Fruit fly (Drosophila melanogaster): ENCODE measurements around the gene TBC1D23.

TBC1D23 gene

DNA sequence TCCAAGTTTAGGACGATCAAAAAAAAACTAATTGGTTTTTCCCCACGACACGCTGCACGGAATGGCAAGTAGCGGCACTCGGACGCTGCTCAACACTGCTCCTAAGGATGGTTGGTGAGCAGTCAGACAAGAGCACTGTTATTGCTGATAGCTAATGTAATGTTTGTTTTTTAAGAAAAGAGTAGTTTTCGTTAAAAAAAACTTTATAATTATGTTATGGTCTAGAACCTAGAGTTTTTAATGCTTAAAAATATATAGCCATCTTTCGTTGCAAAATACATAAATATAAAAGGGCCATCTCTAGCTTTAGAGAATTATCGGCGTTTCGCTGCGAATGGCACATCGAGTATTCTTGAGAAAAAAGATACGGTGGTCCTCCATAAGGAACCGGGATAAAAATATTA lies 43.6 kb downstream of the TBC1D23 start, which contains the start of the genes Charon and CG4887 (continued):
- TF ChIP-seq CG6791 (GFP tag; IDR thresholded peaks at IDR 0.05; ENCODE audit: partially characterized antibody): 0 out of 3 replicates have a peak, but pooled peaks have one; percentile 37
- peak; percentile 67 for TF ChIP-seq CG9437 (GFP tag; optimal IDR thresholded peaks at IDR 0.05)
- TF ChIP-seq gsb-n (tag; optimal IDR thresholded peaks at IDR 0.05): no peak
- TF ChIP-seq Xrp1 (GFP tag; IDR thresholded peaks at IDR 0.05): peak; percentile 86
- peak; percentile 81 for TF ChIP-seq Camta (GFP tag; optimal IDR thresholded peaks at IDR 0.05)
- peak; percentile 77 for TF ChIP-seq CG10462 (GFP tag; optimal IDR thresholded peaks at IDR 0.05)
- peak; percentile 43 for TF ChIP-seq CG17802 (tag; optimal IDR thresholded peaks at IDR 0.05)
- no peak for TF ChIP-seq CG43689 (GFP tag; IDR thresholded peaks at IDR 0.05)
- peak; percentile 82 for TF ChIP-seq CG4404 (GFP tag; IDR thresholded peaks at IDR 0.05)
- TF ChIP-seq CG7556 (GFP tag; optimal IDR thresholded peaks at IDR 0.05): no peak
- TF ChIP-seq tup (GFP tag; optimal IDR thresholded peaks at IDR 0.05): peak; percentile 35
- TF ChIP-seq pho (GFP tag; optimal IDR thresholded peaks at IDR 0.05): peak; percentile 89
- peak; percentile 55; the same call in 1 of the 3 replicates for TF ChIP-seq gce (GFP tag; IDR thresholded peaks at IDR 0.05)
- no peak for TF ChIP-seq CG18764 (GFP tag; optimal IDR thresholded peaks at IDR 0.05)
- TF ChIP-seq D19A (tag; optimal IDR thresholded peaks at IDR 0.05): no peak
- TF ChIP-seq ro (GFP tag; IDR thresholded peaks at IDR 0.05): peak; percentile 68
- TF ChIP-seq Dref (GFP tag; IDR thresholded peaks at IDR 0.05): peak; percentile 55
- TF ChIP-seq sisA (GFP tag; IDR thresholded peaks at IDR 0.05): peak; percentile 87
- peak; percentile 71 for TF ChIP-seq CG12942 (GFP tag; optimal IDR thresholded peaks at IDR 0.05)
- TF ChIP-seq org-1 (GFP tag; optimal IDR thresholded peaks at IDR 0.05): peak; percentile 51
- TF ChIP-seq CG32767 (GFP tag; IDR thresholded peaks at IDR 0.05): peak; percentile 49; the same call in 1 of the 2 replicates
- no peak for TF ChIP-seq CG2199 (GFP tag; IDR thresholded peaks at IDR 0.05)
- peak; percentile 64 for TF ChIP-seq CG4730 (GFP tag; IDR thresholded peaks at IDR 0.05)
- TF ChIP-seq sr (GFP tag; IDR thresholded peaks at IDR 0.05): no peak
- peak; percentile 88 for TF ChIP-seq CG12391 (tag; optimal IDR thresholded peaks at IDR 0.05)
- peak; percentile 53 for TF ChIP-seq repo (GFP tag; optimal IDR thresholded peaks at IDR 0.05)
- peak; percentile 86 for TF ChIP-seq vvl (GFP tag; IDR thresholded peaks at IDR 0.05)
- peak; percentile 65; the same call in 2 of the 3 replicates for TF ChIP-seq Doc3 (GFP tag; IDR thresholded peaks at IDR 0.05; ENCODE audit: partially characterized antibody)
- TF ChIP-seq jing (GFP tag; optimal IDR thresholded peaks at IDR 0.05): no peak
- TF ChIP-seq disco-r (GFP tag; optimal IDR thresholded peaks at IDR 0.05): peak; percentile 48
- TF ChIP-seq CG14860 (GFP tag; IDR thresholded peaks at IDR 0.05; ENCODE audit: partially characterized antibody): peak; percentile 34; the same call in 1 of the 3 replicates
- TF ChIP-seq CG15696 (tag; optimal IDR thresholded peaks at IDR 0.05): peak; percentile 87
- peak; percentile 5 for TF ChIP-seq CG6854 (GFP tag; optimal IDR thresholded peaks at IDR 0.05)
- TF ChIP-seq D (optimal IDR thresholded peaks at IDR 0.05): no peak
- no peak for TF ChIP-seq D (GFP tag; optimal IDR thresholded peaks at IDR 0.05)
- TF ChIP-seq run (tag; optimal IDR thresholded peaks at IDR 0.05): no peak
- TF ChIP-seq Optix (GFP tag; IDR thresholded peaks at IDR 0.05): peak; percentile 32; the same call in 1 of the 3 replicates
- no peak for TF ChIP-seq hb (GFP tag; IDR thresholded peaks at IDR 0.05; ENCODE audit: partially characterized antibody)
- peak; percentile 75 for TF ChIP-seq Atf6 (GFP tag; IDR thresholded peaks at IDR 0.05)
- TF ChIP-seq danr (GFP tag; IDR thresholded peaks at IDR 0.05): peak; percentile 62; the same call in 1 of the 2 replicates
- peak; percentile 61 for TF ChIP-seq ewg (GFP tag; optimal IDR thresholded peaks at IDR 0.05)
- peak; percentile 93 for TF ChIP-seq lilli (GFP tag; optimal IDR thresholded peaks at IDR 0.05)
- peak; percentile 74 for TF ChIP-seq ase (GFP tag; IDR thresholded peaks at IDR 0.05)
- peak; percentile 89 for TF ChIP-seq Sin3A (optimal IDR thresholded peaks at IDR 0.05)
- peak; percentile 59 for TF ChIP-seq NC2α (GFP tag; optimal IDR thresholded peaks at IDR 0.05)
- TF ChIP-seq CG11560 (tag; IDR thresholded peaks at IDR 0.05): peak; percentile 74; the same call in 2 of the 3 replicates
- no peak for TF ChIP-seq br (optimal IDR thresholded peaks at IDR 0.05)
- TF ChIP-seq rib (GFP tag; IDR thresholded peaks at IDR 0.05): peak; percentile 66
- TF ChIP-seq vnd (GFP tag; IDR thresholded peaks at IDR 0.05; ENCODE audit: partially characterized antibody): peak; percentile 68
- TF ChIP-seq Ada2b (GFP tag; IDR thresholded peaks at IDR 0.05): peak; percentile 65
- TF ChIP-seq NFAT (GFP tag; IDR thresholded peaks at IDR 0.05): peak; percentile 80
- peak; percentile 68 for TF ChIP-seq CG12104 (GFP tag; optimal IDR thresholded peaks at IDR 0.05)

Data from whole organism, embryonic.